Worm (Caenorhabditis elegans) whole organism, midembryonic: ENCODE measurements around the gene vab-15.

Experiments
- cog-1 ChIP-seq: sonication (generic microtip); optimal IDR thresholded peaks from 2 replicates; lab custom pipeline; 2016; ENCODE audit warnings: missing genetic modification characterization, missing compliant biosample characterization
- klf-2 ChIP-seq: fragments of 200-800 bp; sonication (Bioruptor generic); conservative IDR thresholded peaks from 2 replicates; pipeline ENCODE4 v1.3.6; 2022; ENCODE audit warnings: missing genetic modification reagents, missing genetic modification characterization, missing compliant biosample characterization
- med-1 ChIP-seq: sonication (generic microtip); optimal IDR thresholded peaks from 2 replicates; lab custom pipeline; 2017; ENCODE audit warnings: missing genetic modification characterization, mild to moderate bottlenecking, missing compliant biosample characterization, antibody characterized with exemption, missing genetic modification reagents; ENCODE audit not compliant: insufficient read depth
- tab-1 ChIP-seq: fragments of 200-800 bp; sonication (Bioruptor generic); IDR thresholded peaks from 2 replicates; pipeline ENCODE4 v1.3.6; 2022; ENCODE audit warnings: missing genetic modification characterization, missing compliant biosample characterization
- ztf-29 ChIP-seq: fragments of 200-800 bp; sonication (Bioruptor generic); IDR thresholded peaks from 2 replicates; pipeline ENCODE4 v1.3.6; 2022; ENCODE audit warnings: missing genetic modification reagents, missing genetic modification characterization, missing compliant biosample characterization

- no peak for TF ChIP-seq ztf-29 (GFP tag; lab: Robert Waterston, UW)
- no peak for TF ChIP-seq med-1 (GFP tag; lab: Kevin White, UChicago)
- TF ChIP-seq klf-2 (GFP tag; lab: Robert Waterston, UW): no peak
- no peak for TF ChIP-seq tab-1
- TF ChIP-seq cog-1: no peak
These were observed 47.8 kb downstream of the vab-15 start, which contains the start of gene F21G4.3 for ce11 chrX:9894844-9895243.
